Worm (Caenorhabditis elegans) whole organism, L2 larva: Measurements from ENCODE around the gene kvs-5.

ENCODE experiments used
- C34F6.9 ChIP-seq: fragments of 150-350 bp; optimal IDR thresholded peaks from 2 replicates; lab custom pipeline; 2014; ENCODE audit warnings: missing biosample characterization, missing genetic modification characterization
- R02D3.7 ChIP-seq: fragments of 150-350 bp; optimal IDR thresholded peaks from 2 replicates; lab custom pipeline; 2014; ENCODE audit warnings: missing biosample characterization, missing genetic modification characterization
- Y55F3AM.14 ChIP-seq: fragments of 200-800 bp; sonication (Bioruptor generic); optimal IDR thresholded peaks from 2 replicates; lab custom pipeline; 2018; ENCODE audit warnings: mild to moderate bottlenecking, missing genetic modification characterization, missing compliant biosample characterization
- ZK546.5 ChIP-seq: sonication (generic microtip); optimal IDR thresholded peaks from 2 replicates; lab custom pipeline; 2017; ENCODE audit warnings: missing biosample characterization, missing genetic modification characterization
- alr-1 ChIP-seq: fragments of 150-350 bp; optimal IDR thresholded peaks from 2 replicates; lab custom pipeline; 2014; ENCODE audit warnings: missing biosample characterization, missing genetic modification characterization
- aly-2 ChIP-seq: fragments of 150-350 bp; optimal IDR thresholded peaks from 2 replicates; lab custom pipeline; 2014; ENCODE audit warnings: missing biosample characterization, missing genetic modification characterization
- ama-1 ChIP-seq: fragments of 150-350 bp; optimal IDR thresholded peaks from 2 replicates; lab custom pipeline; 2018; ENCODE audit warnings: inconsistent platforms
- ceh-16 ChIP-seq: fragments of 150-350 bp; optimal IDR thresholded peaks from 2 replicates; lab custom pipeline; 2014; ENCODE audit warnings: missing biosample characterization, missing genetic modification characterization
- ceh-82 ChIP-seq: fragments of 150-350 bp; optimal IDR thresholded peaks from 2 replicates; lab custom pipeline; 2014; ENCODE audit warnings: missing biosample characterization, missing genetic modification characterization
- crh-2 ChIP-seq: sonication (generic microtip); optimal IDR thresholded peaks from 2 replicates; lab custom pipeline; 2017; ENCODE audit warnings: missing biosample characterization, missing genetic modification characterization
- elt-1 ChIP-seq: fragments of 150-350 bp; optimal IDR thresholded peaks from 2 replicates; lab custom pipeline; 2014; ENCODE audit warnings: missing biosample characterization, missing genetic modification characterization
- elt-3 ChIP-seq: sonication (generic microtip); optimal IDR thresholded peaks from 2 replicates; lab custom pipeline; 2017; ENCODE audit warnings: missing biosample characterization, missing genetic modification characterization
- fos-1 ChIP-seq: fragments of 150-350 bp; optimal IDR thresholded peaks from 2 replicates; lab custom pipeline; 2014; ENCODE audit warnings: missing biosample characterization, missing genetic modification characterization
- gmeb-1 ChIP-seq: fragments of 150-350 bp; optimal IDR thresholded peaks from 2 replicates; lab custom pipeline; 2014; ENCODE audit warnings: missing biosample characterization, missing genetic modification characterization
- lin-13 ChIP-seq: fragments of 150-350 bp; optimal IDR thresholded peaks from 2 replicates; lab custom pipeline; 2014; ENCODE audit warnings: missing biosample characterization, missing genetic modification reagents, missing genetic modification characterization
- lin-39 ChIP-seq: fragments of 150-350 bp; optimal IDR thresholded peaks from 2 replicates; lab custom pipeline; 2014; ENCODE audit warnings: missing biosample characterization, missing genetic modification reagents, missing genetic modification characterization
- mab-5 ChIP-seq: fragments of 150-350 bp; optimal IDR thresholded peaks from 2 replicates; lab custom pipeline; 2014; ENCODE audit warnings: missing biosample characterization, missing genetic modification characterization
- mbf-1 ChIP-seq: sonication (generic microtip); optimal IDR thresholded peaks from 2 replicates; lab custom pipeline; 2017; ENCODE audit warnings: missing biosample characterization, missing genetic modification characterization
- mdl-1 ChIP-seq, 2 experiments: fragments of 150-350 bp in 1 of 2; sonication (generic microtip) in 1 of 2; optimal IDR thresholded peaks; 2 replicates each; lab custom pipeline; 2017; ENCODE audit warnings: missing biosample characterization in 2 of 2, missing genetic modification characterization in 2 of 2
- nhr-12 ChIP-seq: fragments of 150-350 bp; optimal IDR thresholded peaks from 2 replicates; lab custom pipeline; 2014; ENCODE audit warnings: missing biosample characterization, missing genetic modification characterization
- nhr-129 ChIP-seq: fragments of 150-350 bp; optimal IDR thresholded peaks from 2 replicates; lab custom pipeline; 2014; ENCODE audit warnings: missing biosample characterization, missing genetic modification characterization
- nhr-21 ChIP-seq: fragments of 150-350 bp; optimal IDR thresholded peaks from 2 replicates; lab custom pipeline; 2014; ENCODE audit warnings: missing biosample characterization, missing genetic modification characterization
- nhr-23 ChIP-seq: fragments of 150-350 bp; optimal IDR thresholded peaks from 2 replicates; lab custom pipeline; 2014; ENCODE audit warnings: missing biosample characterization, missing genetic modification reagents, missing genetic modification characterization
- nhr-25 ChIP-seq: fragments of 150-350 bp; sonication (generic microtip); optimal IDR thresholded peaks from 3 replicates; lab custom pipeline; 2014; ENCODE audit warnings: missing biosample characterization, missing genetic modification characterization
- nhr-6 ChIP-seq: fragments of 150-350 bp; optimal IDR thresholded peaks from 2 replicates; lab custom pipeline; 2014; ENCODE audit warnings: missing biosample characterization, missing genetic modification characterization
- nhr-77 ChIP-seq: fragments of 150-350 bp; optimal IDR thresholded peaks from 2 replicates; lab custom pipeline; 2014; ENCODE audit warnings: missing biosample characterization, missing genetic modification characterization
- peb-1 ChIP-seq: fragments of 150-350 bp; optimal IDR thresholded peaks from 2 replicates; lab custom pipeline; 2014; ENCODE audit warnings: missing biosample characterization, missing genetic modification characterization
- sem-4 ChIP-seq: fragments of 150-350 bp; optimal IDR thresholded peaks from 2 replicates; lab custom pipeline; 2014; ENCODE audit warnings: missing biosample characterization, missing genetic modification reagents, missing genetic modification characterization
- sma-3 ChIP-seq: sonication (generic microtip); optimal IDR thresholded peaks from 2 replicates; lab custom pipeline; 2016; ENCODE audit warnings: missing genetic modification reagents, missing genetic modification characterization, missing compliant biosample characterization
- sma-9 ChIP-seq, 2 experiments: fragments of 150-350 bp in 1 of 2; sonication (generic microtip) in 1 of 2; optimal IDR thresholded peaks; 2 replicates each; lab custom pipeline; 2014 to 2016; ENCODE audit warnings: missing genetic modification characterization in 2 of 2, mild to moderate bottlenecking in 1 of 2, missing biosample characterization in 1 of 2, missing compliant biosample characterization in 1 of 2, missing genetic modification reagents in 1 of 2, moderate library complexity in 1 of 2
- unc-55 ChIP-seq: fragments of 150-350 bp; sonication (generic microtip); optimal IDR thresholded peaks from 3 replicates; lab custom pipeline; 2014; ENCODE audit warnings: missing biosample characterization, missing genetic modification reagents, missing genetic modification characterization
- unc-62 ChIP-seq: fragments of 150-350 bp; optimal IDR thresholded peaks from 2 replicates; lab custom pipeline; 2014; ENCODE audit warnings: missing biosample characterization, missing genetic modification reagents, missing genetic modification characterization
- zag-1 ChIP-seq: fragments of 150-350 bp; optimal IDR thresholded peaks from 2 replicates; lab custom pipeline; 2014; ENCODE audit warnings: missing biosample characterization, missing genetic modification characterization
- ztf-11 ChIP-seq: sonication (generic microtip); optimal IDR thresholded peaks from 2 replicates; lab custom pipeline; 2017; ENCODE audit warnings: missing biosample characterization, missing genetic modification characterization
- ztf-4 ChIP-seq: fragments of 150-350 bp; optimal IDR thresholded peaks from 2 replicates; lab custom pipeline; 2014; ENCODE audit warnings: missing biosample characterization, missing genetic modification characterization

Gene kvs-5

DNA sequence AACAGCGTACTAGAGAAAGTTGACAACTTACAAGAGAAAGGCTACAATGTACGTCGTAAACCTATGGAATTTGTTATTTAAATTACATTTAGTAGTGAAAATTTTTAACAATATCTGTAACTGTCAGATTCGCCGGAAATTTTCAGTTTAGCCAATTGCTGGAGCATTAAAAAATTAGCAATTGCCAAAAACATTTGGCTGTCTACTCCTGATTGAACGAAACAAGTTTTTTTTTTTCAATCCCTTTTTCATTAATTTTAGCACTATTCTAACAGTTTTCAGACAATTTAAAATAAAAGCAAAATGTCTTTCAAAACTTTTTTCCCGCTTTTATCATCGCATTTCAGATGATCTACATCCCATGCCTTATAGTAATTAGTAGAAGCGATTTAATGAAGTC lies 20.4 kb downstream of the kvs-5 start:
- TF ChIP-seq alr-1 (tag; lab: Kevin White, UChicago) (no peak), sem-4 (no peak), mdl-1 (tag; optimal IDR thresholded peaks at IDR 0.05; lab: Kevin White, UChicago) (no peak), R02D3.7 (tag; lab: Kevin White, UChicago) (no peak), elt-3 (tag; lab: Kevin White, UChicago) (no peak), nhr-23 (tag; lab: Kevin White, UChicago) (no peak), lin-39 (no peak), peb-1 (tag; lab: Kevin White, UChicago) (no peak), nhr-25 (tag; lab: Kevin White, UChicago) (no peak), nhr-6 (tag; lab: Kevin White, UChicago) (no peak), aly-2 (tag; lab: Kevin White, UChicago) (no peak), nhr-77 (tag; lab: Kevin White, UChicago) (no peak), nhr-12 (tag; lab: Kevin White, UChicago) (no peak), sma-3 (GFP tag; lab: Kevin White, UChicago) (no peak), mbf-1 (no peak)

DNA sequence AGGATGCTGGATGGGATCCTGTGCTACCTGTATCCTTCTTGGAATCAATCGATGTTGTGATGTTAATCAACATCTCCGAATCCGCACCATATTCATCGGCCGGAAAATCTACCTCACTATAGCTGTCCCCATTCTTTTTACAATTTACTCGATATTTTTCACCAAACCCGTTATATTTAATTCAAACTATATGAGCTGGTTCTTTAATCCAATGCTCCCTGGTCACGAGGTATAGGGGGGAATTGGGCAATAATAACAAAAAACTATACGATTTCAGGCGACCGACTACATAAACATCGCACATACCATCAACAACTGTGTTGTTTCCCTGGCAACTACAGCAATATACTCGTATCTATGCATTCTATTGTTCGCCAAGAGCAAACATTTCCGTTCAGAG lies 21.0 kb downstream of the kvs-5 start:
- TF ChIP-seq ceh-82 (tag; lab: Kevin White, UChicago) (no peak), nhr-12 (tag; lab: Kevin White, UChicago) (no peak), Y55F3AM.14 (GFP tag; lab: Kevin White, UChicago) (no peak), lin-13 (GFP tag; lab: Kevin White, UChicago) (no peak), mab-5 (tag; lab: Kevin White, UChicago) (no peak)

DNA sequence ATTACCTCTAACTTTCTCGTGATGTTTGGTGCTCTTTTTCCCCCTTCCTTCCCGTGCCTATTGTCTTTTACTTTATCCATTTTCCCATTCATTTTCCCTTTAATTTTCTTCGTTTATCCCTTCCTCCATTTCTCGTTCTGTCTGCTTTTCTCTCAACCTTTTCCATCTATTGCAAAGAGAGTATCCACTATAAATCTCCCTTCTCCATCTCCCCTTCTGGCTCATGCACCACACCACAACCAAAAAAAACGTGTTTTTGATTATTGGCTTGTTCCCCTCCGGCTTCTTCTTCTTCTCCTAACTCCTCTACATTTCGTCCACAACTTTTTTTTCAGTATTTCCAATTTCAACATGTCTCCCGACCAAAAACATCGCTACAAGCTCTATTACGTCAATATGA lies 23.7 kb downstream of the kvs-5 start, which contains the start of gene gst-40:
TSS of gene gst-40 (plus strand) at position 236 of the 400 bp plus-strand sequence.
- no peak for TF ChIP-seq elt-1 (tag; lab: Kevin White, UChicago)
- TF ChIP-seq sma-3 (GFP tag; lab: Kevin White, UChicago), result no peak
- TF ChIP-seq unc-55 (GFP tag; lab: Kevin White, UChicago), result peak; percentile 23

DNA sequence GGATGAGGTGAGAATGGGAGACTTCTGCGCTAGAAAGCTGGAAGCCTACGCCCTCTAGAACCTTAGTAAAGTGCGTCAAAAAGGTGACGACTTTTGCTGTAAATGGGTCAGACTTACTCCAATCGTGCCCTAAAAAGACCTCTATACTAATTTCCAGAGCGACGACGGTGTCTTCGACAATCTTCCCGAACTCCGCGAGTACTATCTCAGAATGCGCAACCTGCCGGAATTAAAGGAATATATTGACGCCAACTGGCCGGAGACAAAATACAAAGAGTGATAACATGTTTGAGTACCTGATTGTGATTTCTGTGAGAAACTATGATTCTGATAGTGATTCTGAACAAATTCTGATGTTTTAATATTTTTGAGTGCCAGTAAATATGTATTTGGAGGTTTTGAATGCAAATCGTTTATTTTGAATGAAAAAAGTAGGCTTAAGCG lies 25.5 kb downstream of the kvs-5 start:
- TF ChIP-seq sma-9 (GFP tag; optimal IDR thresholded peaks at IDR 0.05; lab: Kevin White, UChicago) (peak; percentile 13), sma-9 (tag; optimal IDR thresholded peaks at IDR 0.05; lab: Kevin White, UChicago) (no peak), sma-3 (GFP tag; lab: Kevin White, UChicago) (peak; percentile 78), fos-1 (tag; lab: Kevin White, UChicago) (no peak), gmeb-1 (no peak), crh-2 (tag; lab: Kevin White, UChicago) (peak; percentile 19), nhr-21 (tag; lab: Kevin White, UChicago) (peak; percentile 26), ama-1 (lab: Kevin White, UChicago) (peak; percentile 80)

DNA sequence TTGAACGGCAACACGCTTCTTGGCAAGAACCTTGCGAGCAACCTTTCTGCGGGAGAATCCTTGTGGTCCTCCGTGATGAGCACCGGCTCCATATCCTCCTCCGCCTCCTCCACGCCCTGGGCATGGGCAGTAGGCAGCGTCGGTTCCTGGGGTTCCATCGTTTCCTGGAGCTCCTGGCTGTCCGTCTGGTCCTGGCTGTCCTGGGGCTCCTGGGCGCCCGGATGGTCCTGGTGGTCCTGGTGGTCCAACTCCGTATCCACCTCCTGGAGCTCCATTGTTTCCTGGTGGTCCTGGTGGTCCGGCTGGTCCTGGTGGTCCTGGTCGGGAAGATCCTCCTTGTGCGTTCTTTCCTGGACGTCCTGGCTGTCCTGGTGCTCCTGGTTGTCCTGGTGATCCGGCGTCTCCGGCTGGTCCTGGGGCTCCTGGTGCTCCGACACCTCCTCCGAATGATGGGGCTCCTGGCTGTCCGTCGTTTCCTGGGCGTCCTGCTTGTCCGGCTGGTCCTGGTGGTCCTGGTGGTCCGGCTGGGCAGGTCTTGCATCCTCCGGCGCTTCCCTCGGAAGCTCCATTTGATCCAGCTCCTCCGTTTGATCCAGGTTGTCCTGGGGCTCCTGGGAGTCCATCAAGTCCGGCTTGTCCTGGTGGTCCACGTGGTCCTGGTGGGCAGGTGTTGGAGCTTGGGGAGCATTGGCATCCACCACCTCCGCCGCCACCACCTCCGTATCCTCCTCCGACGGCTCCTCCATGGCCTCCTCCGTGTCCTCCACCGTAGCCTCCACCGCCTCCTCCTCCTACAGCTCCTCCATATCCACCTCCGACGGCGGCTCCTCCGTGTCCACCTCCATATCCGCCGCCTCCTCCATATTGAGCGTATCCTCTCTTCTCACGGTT lies 26.2 kb downstream of the kvs-5 start:
- TF ChIP-seq C34F6.9, result no peak
- TF ChIP-seq unc-62 (GFP tag; lab: Kevin White, UChicago), result no peak
- TF ChIP-seq Y55F3AM.14 (GFP tag; lab: Kevin White, UChicago), result no peak
- TF ChIP-seq, all 48 proteins: peak for 0

DNA sequence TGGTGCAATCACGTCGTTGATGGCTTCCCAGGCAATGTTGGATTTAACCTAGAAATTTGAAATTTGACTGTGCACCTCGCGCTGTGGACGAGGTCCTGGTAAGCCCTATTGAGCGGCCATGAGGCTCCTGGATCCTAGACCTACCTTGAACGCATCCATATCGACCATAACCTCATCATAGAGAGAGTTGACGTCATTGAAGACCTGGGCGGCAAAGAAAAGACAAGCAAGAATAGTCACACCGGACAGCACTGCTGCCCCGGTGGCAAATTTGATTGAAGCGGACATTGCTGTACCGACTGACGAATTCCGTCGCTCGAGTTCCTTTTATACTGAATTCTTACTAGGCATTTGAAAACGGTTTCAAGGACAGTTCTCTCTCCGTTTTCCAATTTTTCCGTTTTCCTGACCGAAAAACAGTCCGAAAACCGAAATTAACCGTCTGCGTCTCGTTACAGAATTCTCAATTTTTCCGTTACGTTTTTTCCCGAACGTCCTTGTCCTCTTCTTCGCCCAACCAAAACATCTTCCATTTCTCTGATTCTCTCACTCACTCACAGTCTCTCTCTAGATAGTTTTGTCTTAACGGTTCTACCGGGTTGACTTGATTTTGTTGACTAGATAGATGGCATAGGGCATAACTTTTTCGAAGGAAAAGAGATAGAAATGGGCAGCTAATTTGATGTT lies 27.0 kb downstream of the kvs-5 start, which contains the start of gene col-103:
TSS of gene col-103 (minus strand) at position 302 of the 687 bp plus-strand sequence.
- TF ChIP-seq sma-3 (GFP tag; lab: Kevin White, UChicago) (peak; percentile 48), zag-1 (tag; lab: Kevin White, UChicago) (no peak), ztf-4 (tag; lab: Kevin White, UChicago) (no peak), ama-1 (lab: Kevin White, UChicago) (peak; percentile 93), mdl-1 (tag; optimal IDR thresholded peaks at IDR 0.05; lab: Kevin White, UChicago) (no peak), nhr-25 (tag; lab: Kevin White, UChicago) (peak; percentile 45), lin-13 (GFP tag; lab: Kevin White, UChicago) (no peak), fos-1 (tag; lab: Kevin White, UChicago) (peak; percentile 22), nhr-21 (tag; lab: Kevin White, UChicago) (peak; percentile 17), ceh-16 (peak; percentile 11), ZK546.5 (tag; lab: Kevin White, UChicago) (no peak), nhr-129 (tag; lab: Kevin White, UChicago) (peak; percentile 54), gmeb-1 (peak; percentile 34), C34F6.9 (no peak), ztf-11 (tag; lab: Kevin White, UChicago) (no peak)
